Worm (Caenorhabditis elegans): ENCODE data around the gene art-1.
A peak's percentile ranks its signal among the peaks of the same experiment; 100 is the strongest.

The art-1 gene

ce11 chrII:6932978-6933377 is 39.1 kb downstream of the art-1 start:
- no peak for TF ChIP-seq dao-5 (tag; optimal IDR thresholded peaks at IDR 0.05)

- TF ChIP-seq dao-5 (tag; optimal IDR thresholded peaks at IDR 0.05) (no peak), him-1 (tag; optimal IDR thresholded peaks at IDR 0.05) (no peak), W03F9.2 (tag; optimal IDR thresholded peaks at IDR 0.05) (no peak)
Measured at ce11 chrII:6930072-6930471, 42.0 kb downstream of the art-1 start.

ce11 chrII:6928416-6928815 is 43.6 kb downstream of the art-1 start, which contains the start of gene flcn-1:
TSS of gene flcn-1 (plus strand) at chrII:6928763.
- TF ChIP-seq him-1 (tag; optimal IDR thresholded peaks at IDR 0.05) (no peak), dao-5 (tag; optimal IDR thresholded peaks at IDR 0.05) (no peak), W03F9.2 (tag; optimal IDR thresholded peaks at IDR 0.05) (no peak)

ce11 chrII:6927603-6928002 is 44.4 kb downstream of the art-1 start, which contains the start of gene F22D3.4:
TSS of gene F22D3.4 (minus strand) at chrII:6927603.
- TF ChIP-seq dao-5 (tag; optimal IDR thresholded peaks at IDR 0.05) (no peak), W03F9.2 (tag; optimal IDR thresholded peaks at IDR 0.05) (no peak), him-1 (tag; optimal IDR thresholded peaks at IDR 0.05) (no peak)

- TF ChIP-seq him-1 (tag; optimal IDR thresholded peaks at IDR 0.05), result no peak
- TF ChIP-seq W03F9.2 (tag; optimal IDR thresholded peaks at IDR 0.05), result no peak
- no peak for TF ChIP-seq dao-5 (tag; optimal IDR thresholded peaks at IDR 0.05)
Measured at ce11 chrII:6927034-6927433, 45.0 kb downstream of the art-1 start.

ce11 chrII:6926488-6926887 is 45.5 kb downstream of the art-1 start:
- TF ChIP-seq him-1 (tag; optimal IDR thresholded peaks at IDR 0.05) (peak; percentile 66), dao-5 (tag; optimal IDR thresholded peaks at IDR 0.05) (peak; percentile 26), W03F9.2 (tag; optimal IDR thresholded peaks at IDR 0.05) (peak; percentile 51)

- no peak for TF ChIP-seq him-1 (tag; optimal IDR thresholded peaks at IDR 0.05)
- TF ChIP-seq W03F9.2 (tag; optimal IDR thresholded peaks at IDR 0.05), result no peak
- TF ChIP-seq dao-5 (tag; optimal IDR thresholded peaks at IDR 0.05), result no peak
Measured at ce11 chrII:6926054-6926453, 46.0 kb downstream of the art-1 start.

ce11 chrII:6923792-6924191 is 48.2 kb downstream of the art-1 start:
- TF ChIP-seq W03F9.2 (tag; optimal IDR thresholded peaks at IDR 0.05) (no peak), him-1 (tag; optimal IDR thresholded peaks at IDR 0.05) (no peak), dao-5 (tag; optimal IDR thresholded peaks at IDR 0.05) (no peak)
